Worm (Caenorhabditis elegans): ENCODE results near the gene K04C2.7.

- TF ChIP-seq snpc-4 (tag; optimal IDR thresholded peaks at IDR 0.05) (no peak), mep-1 (tag; optimal IDR thresholded peaks at IDR 0.05) (no peak), sptf-1 (tag; optimal IDR thresholded peaks at IDR 0.05) (no peak), unc-39 (tag; optimal IDR thresholded peaks at IDR 0.05) (no peak), mab-5 (tag; optimal IDR thresholded peaks at IDR 0.05) (no peak), hlh-1 (tag; optimal IDR thresholded peaks at IDR 0.05) (no peak), elt-1 (tag; optimal IDR thresholded peaks at IDR 0.05; ENCODE audit: borderline replicate concordance, insufficient read depth) (no peak), nhr-12 (tag; optimal IDR thresholded peaks at IDR 0.05) (no peak), unc-62 (GFP tag; optimal IDR thresholded peaks at IDR 0.05) (no peak)
These were observed 24.2 kb upstream of the K04C2.7 start, which contains the start of gene zak-1 for ce11 chrIII:6856709-6857108.
